Worm (Caenorhabditis elegans) whole organism, L3 larva: ENCODE results near the gene glb-28.

Experiments used
- R02D3.7 ChIP-seq: fragments of 150-350 bp; optimal IDR thresholded peaks from 2 replicates; lab custom pipeline; 2014; ENCODE audit warnings: missing biosample characterization, missing genetic modification characterization
- ZK546.5 ChIP-seq: sonication (generic microtip); optimal IDR thresholded peaks from 2 replicates; lab custom pipeline; 2017; ENCODE audit warnings: missing biosample characterization, missing genetic modification characterization
- aly-2 ChIP-seq: fragments of 150-350 bp; optimal IDR thresholded peaks from 2 replicates; lab custom pipeline; 2014; ENCODE audit warnings: missing biosample characterization, missing genetic modification characterization
- ama-1 ChIP-seq: fragments of 150-350 bp; optimal IDR thresholded peaks from 2 replicates; lab custom pipeline; 2018
- ceh-16 ChIP-seq: sonication (generic microtip); optimal IDR thresholded peaks from 2 replicates; lab custom pipeline; 2017; ENCODE audit warnings: missing biosample characterization, missing genetic modification characterization
- ceh-28 ChIP-seq: fragments of 150-350 bp; optimal IDR thresholded peaks from 2 replicates; lab custom pipeline; 2014; ENCODE audit warnings: missing biosample characterization, missing genetic modification reagents, missing genetic modification characterization
- ceh-82 ChIP-seq: fragments of 150-350 bp; optimal IDR thresholded peaks from 2 replicates; lab custom pipeline; 2014; ENCODE audit warnings: missing biosample characterization, missing genetic modification characterization
- ceh-9 ChIP-seq: sonication (generic microtip); optimal IDR thresholded peaks from 2 replicates; lab custom pipeline; 2018; ENCODE audit warnings: missing biosample characterization, missing genetic modification characterization
- daf-12 ChIP-seq: fragments of 150-350 bp; optimal IDR thresholded peaks from 2 replicates; lab custom pipeline; 2014; ENCODE audit warnings: missing biosample characterization, missing genetic modification reagents, missing genetic modification characterization
- egl-27 ChIP-seq: sonication (generic microtip); optimal IDR thresholded peaks from 4 replicates; lab custom pipeline; 2017; ENCODE audit warnings: missing biosample characterization, missing genetic modification reagents, missing genetic modification characterization
- egl-5 ChIP-seq: fragments of 150-350 bp; optimal IDR thresholded peaks from 2 replicates; lab custom pipeline; 2017; ENCODE audit warnings: missing biosample characterization, missing genetic modification reagents, missing genetic modification characterization, inconsistent platforms
- elt-1 ChIP-seq: fragments of 150-350 bp; optimal IDR thresholded peaks from 2 replicates; lab custom pipeline; 2014; ENCODE audit warnings: missing biosample characterization, missing genetic modification characterization
- elt-2 ChIP-seq: sonication (generic microtip); optimal IDR thresholded peaks from 2 replicates; lab custom pipeline; 2016; ENCODE audit warnings: missing genetic modification reagents, mild to moderate bottlenecking, missing genetic modification characterization, missing compliant biosample characterization
- elt-3 ChIP-seq, 3 experiments: fragments of 150-350 bp in 1 of 3; sonication (generic microtip) in 2 of 3; optimal IDR thresholded peaks; 2 replicates in 2 of 3; 4 replicates in 1 of 3; lab custom pipeline; 2014 to 2017; ENCODE audit warnings: missing biosample characterization in 3 of 3, missing genetic modification characterization in 3 of 3
- eor-1 ChIP-seq, 2 experiments: fragments of 150-350 bp; optimal IDR thresholded peaks; 2 replicates each; lab custom pipeline; 2014 to 2018; ENCODE audit warnings: missing biosample characterization in 2 of 2, missing genetic modification characterization in 2 of 2
- fkh-10 ChIP-seq: sonication (generic microtip); optimal IDR thresholded peaks from 2 replicates; lab custom pipeline; 2017; ENCODE audit warnings: missing biosample characterization, missing genetic modification reagents, missing genetic modification characterization
- fkh-2 ChIP-seq: fragments of 150-350 bp; optimal IDR thresholded peaks from 2 replicates; lab custom pipeline; 2014; ENCODE audit warnings: missing biosample characterization, missing genetic modification reagents, missing genetic modification characterization
- fos-1 ChIP-seq: fragments of 150-350 bp; optimal IDR thresholded peaks from 2 replicates; lab custom pipeline; 2014; ENCODE audit warnings: missing biosample characterization, missing genetic modification characterization
- hmg-11 ChIP-seq: sonication (generic microtip); optimal IDR thresholded peaks from 2 replicates; lab custom pipeline; 2016; ENCODE audit warnings: missing genetic modification characterization, missing compliant biosample characterization
- jun-1 ChIP-seq: fragments of 150-350 bp; optimal IDR thresholded peaks from 2 replicates; lab custom pipeline; 2014; ENCODE audit warnings: missing biosample characterization, missing genetic modification reagents, missing genetic modification characterization
- lin-15B ChIP-seq: fragments of 150-350 bp; optimal IDR thresholded peaks from 2 replicates; lab custom pipeline; 2014; ENCODE audit warnings: missing biosample characterization, missing genetic modification characterization
- lin-39 ChIP-seq: fragments of 150-350 bp; optimal IDR thresholded peaks from 2 replicates; lab custom pipeline; 2018; ENCODE audit warnings: missing biosample characterization, missing genetic modification reagents, missing genetic modification characterization
- lsy-12 ChIP-seq: sonication (generic microtip); optimal IDR thresholded peaks from 2 replicates; lab custom pipeline; 2016; ENCODE audit warnings: mild to moderate bottlenecking, missing genetic modification characterization, missing compliant biosample characterization
- mdl-1 ChIP-seq: fragments of 150-350 bp; optimal IDR thresholded peaks from 2 replicates; lab custom pipeline; 2014; ENCODE audit warnings: missing biosample characterization, missing genetic modification characterization
- mml-1 ChIP-seq: fragments of 150-350 bp; sonication (generic microtip); optimal IDR thresholded peaks from 3 replicates; lab custom pipeline; 2014; ENCODE audit warnings: missing biosample characterization, missing genetic modification characterization
- nfya-1 ChIP-seq: sonication (generic microtip); optimal IDR thresholded peaks from 2 replicates; lab custom pipeline; 2017; ENCODE audit warnings: missing genetic modification characterization, mild to moderate bottlenecking, missing compliant biosample characterization, antibody characterized with exemption, moderate library complexity; ENCODE audit not compliant: insufficient read depth
- nhr-11 ChIP-seq: fragments of 150-350 bp; optimal IDR thresholded peaks from 2 replicates; lab custom pipeline; 2014; ENCODE audit warnings: missing biosample characterization, missing genetic modification characterization
- nhr-12 ChIP-seq: fragments of 150-350 bp; optimal IDR thresholded peaks from 2 replicates; lab custom pipeline; 2014; ENCODE audit warnings: missing biosample characterization, missing genetic modification characterization
- nhr-23 ChIP-seq: fragments of 150-350 bp; optimal IDR thresholded peaks from 2 replicates; lab custom pipeline; 2014; ENCODE audit warnings: missing biosample characterization, missing genetic modification reagents, missing genetic modification characterization
- nhr-237 ChIP-seq: fragments of 150-350 bp; optimal IDR thresholded peaks from 2 replicates; lab custom pipeline; 2014; ENCODE audit warnings: missing biosample characterization, missing genetic modification characterization
- nhr-25 ChIP-seq: sonication (generic microtip); optimal IDR thresholded peaks from 2 replicates; lab custom pipeline; 2017; ENCODE audit warnings: missing biosample characterization, missing genetic modification characterization
- nhr-28 ChIP-seq: fragments of 150-350 bp; optimal IDR thresholded peaks from 2 replicates; lab custom pipeline; 2014; ENCODE audit warnings: missing biosample characterization, missing genetic modification characterization
- nhr-43 ChIP-seq: sonication (generic microtip); optimal IDR thresholded peaks from 2 replicates; lab custom pipeline; 2016; ENCODE audit warnings: mild to moderate bottlenecking, missing genetic modification characterization, missing compliant biosample characterization; ENCODE audit not compliant: poor library complexity, severe bottlenecking
- nhr-67 ChIP-seq: fragments of 150-350 bp; optimal IDR thresholded peaks from 2 replicates; lab custom pipeline; 2014; ENCODE audit warnings: missing biosample characterization, missing genetic modification characterization
- nhr-76 ChIP-seq: fragments of 150-350 bp; sonication (generic microtip); optimal IDR thresholded peaks from 5 replicates; lab custom pipeline; 2014; ENCODE audit warnings: missing biosample characterization, missing genetic modification characterization
- nhr-77 ChIP-seq: fragments of 150-350 bp; optimal IDR thresholded peaks from 2 replicates; lab custom pipeline; 2014; ENCODE audit warnings: missing biosample characterization, missing genetic modification characterization
- pha-4 ChIP-seq: fragments of 150-350 bp; optimal IDR thresholded peaks from 2 replicates; lab custom pipeline; 2014; ENCODE audit warnings: missing biosample characterization, missing genetic modification reagents, missing genetic modification characterization
- pqm-1 ChIP-seq: fragments of 150-350 bp; optimal IDR thresholded peaks from 2 replicates; lab custom pipeline; 2017; ENCODE audit warnings: missing biosample characterization, missing genetic modification characterization, inconsistent platforms
- sea-2 ChIP-seq: fragments of 150-350 bp; sonication (generic microtip); optimal IDR thresholded peaks from 4 replicates; lab custom pipeline; 2014; ENCODE audit warnings: missing biosample characterization, missing genetic modification reagents, missing genetic modification characterization
- skn-1 ChIP-seq: fragments of 150-350 bp; optimal IDR thresholded peaks from 2 replicates; lab custom pipeline; 2014; ENCODE audit warnings: missing biosample characterization, missing genetic modification characterization
- snpc-4 ChIP-seq: fragments of 150-350 bp; optimal IDR thresholded peaks from 2 replicates; lab custom pipeline; 2014; ENCODE audit warnings: missing biosample characterization, missing genetic modification characterization
- tbx-2 ChIP-seq: sonication (generic microtip); optimal IDR thresholded peaks from 2 replicates; lab custom pipeline; 2016; ENCODE audit warnings: mild to moderate bottlenecking, missing genetic modification characterization, missing compliant biosample characterization
- unc-39 ChIP-seq: sonication (generic microtip); optimal IDR thresholded peaks from 4 replicates; lab custom pipeline; 2017; ENCODE audit warnings: missing biosample characterization, missing genetic modification characterization
- unc-62 ChIP-seq: fragments of 150-350 bp; sonication (generic microtip); optimal IDR thresholded peaks from 4 replicates; lab custom pipeline; 2014; ENCODE audit warnings: missing biosample characterization, missing genetic modification reagents, missing genetic modification characterization
- zag-1 ChIP-seq: fragments of 150-350 bp; optimal IDR thresholded peaks from 2 replicates; lab custom pipeline; 2014; ENCODE audit warnings: missing biosample characterization, missing genetic modification characterization
- ztf-11 ChIP-seq: fragments of 150-350 bp; optimal IDR thresholded peaks from 2 replicates; lab custom pipeline; 2014; ENCODE audit warnings: missing biosample characterization, missing genetic modification characterization
- ztf-4 ChIP-seq: fragments of 150-350 bp; optimal IDR thresholded peaks from 2 replicates; lab custom pipeline; 2014; ENCODE audit warnings: missing biosample characterization, missing genetic modification characterization

glb-28 gene

DNA sequence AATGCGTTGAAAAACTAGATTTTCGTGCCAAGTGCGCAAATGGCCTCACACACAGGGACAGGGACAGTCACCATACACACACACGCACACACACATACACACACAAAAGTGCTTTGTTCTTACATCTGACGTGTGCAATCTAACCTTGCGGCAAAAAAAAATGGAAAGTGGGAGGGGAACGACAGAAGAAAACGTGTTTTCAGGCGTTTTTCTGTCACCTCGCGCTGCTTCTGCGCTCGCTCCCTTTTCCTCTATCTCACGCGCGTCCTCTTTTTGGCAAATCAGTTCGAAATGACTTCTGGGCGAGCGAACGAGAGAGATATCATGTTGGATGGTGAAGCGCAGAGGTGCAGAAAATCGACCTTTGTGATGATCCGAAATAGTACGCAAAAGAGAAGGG is 43.0 kb downstream of the glb-28 start:
- no peak for TF ChIP-seq sea-2 (GFP tag; lab: Kevin White, UChicago)
- TF ChIP-seq unc-39 (tag; lab: Kevin White, UChicago), result no peak
- no peak for TF ChIP-seq pha-4
- TF ChIP-seq zag-1 (tag; lab: Kevin White, UChicago), result no peak
- TF ChIP-seq elt-2 (tag; lab: Kevin White, UChicago), result peak; percentile 37
- TF ChIP-seq nhr-67, result no peak
- TF ChIP-seq nhr-12 (tag; lab: Kevin White, UChicago), result no peak
- TF ChIP-seq nhr-23 (tag; lab: Kevin White, UChicago), result peak; percentile 69
- TF ChIP-seq daf-12 (tag; lab: Kevin White, UChicago), result no peak
- TF ChIP-seq ztf-11 (tag; lab: Kevin White, UChicago), result no peak
- TF ChIP-seq lin-15B (tag; lab: Kevin White, UChicago), result no peak
- no peak for TF ChIP-seq ceh-28 (tag; lab: Kevin White, UChicago)
- TF ChIP-seq R02D3.7 (tag; lab: Kevin White, UChicago), result peak; percentile 12
- peak; percentile 47 for TF ChIP-seq tbx-2 (tag; lab: Kevin White, UChicago)
- TF ChIP-seq nhr-76 (tag; lab: Kevin White, UChicago), result no peak
- TF ChIP-seq fkh-2 (tag; lab: Kevin White, UChicago), result no peak
- peak; percentile 39 for TF ChIP-seq mdl-1 (tag; lab: Kevin White, UChicago)
- no peak for TF ChIP-seq ztf-4 (tag; lab: Kevin White, UChicago)
- no peak for TF ChIP-seq mml-1
- peak; percentile 87 for TF ChIP-seq nhr-43 (tag; lab: Kevin White, UChicago)
- peak; percentile 2 for TF ChIP-seq fos-1 (tag; lab: Kevin White, UChicago)
- peak; percentile 47 for TF ChIP-seq hmg-11 (tag; lab: Kevin White, UChicago)
- peak; percentile 79 for TF ChIP-seq lsy-12 (tag; lab: Kevin White, UChicago)
- no peak for TF ChIP-seq ceh-9 (tag; lab: Kevin White, UChicago)
- no peak for TF ChIP-seq eor-1 (tag; optimal IDR thresholded peaks at IDR 0.05; lab: Kevin White, UChicago)
- TF ChIP-seq egl-5, result no peak
- no peak for TF ChIP-seq fkh-10 (GFP tag; lab: Kevin White, UChicago)
- peak; percentile 51 for TF ChIP-seq unc-62 (GFP tag; lab: Kevin White, UChicago)
- no peak for TF ChIP-seq nhr-11
- TF ChIP-seq nhr-237 (tag; lab: Kevin White, UChicago), result no peak
- TF ChIP-seq elt-1 (tag; lab: Kevin White, UChicago), result peak; percentile 64
- TF ChIP-seq ama-1 (lab: Kevin White, UChicago), result no peak
- TF ChIP-seq nfya-1 (tag; lab: Kevin White, UChicago), result peak; percentile 45
- no peak for TF ChIP-seq skn-1 (tag; lab: Kevin White, UChicago)
- no peak for TF ChIP-seq aly-2 (tag; lab: Kevin White, UChicago)
- no peak for TF ChIP-seq nhr-77
- peak; percentile 10 for TF ChIP-seq pqm-1 (tag; lab: Kevin White, UChicago)
- peak; percentile 99 for TF ChIP-seq nhr-25
- TF ChIP-seq snpc-4 (tag; lab: Kevin White, UChicago), result no peak
- peak in 1 of 3 experiments; percentile 75 for TF ChIP-seq elt-3 (tag; optimal IDR thresholded peaks at IDR 0.05; lab: Kevin White, UChicago)
- no peak for TF ChIP-seq nhr-28 (tag; lab: Kevin White, UChicago)
- no peak for TF ChIP-seq ceh-82 (tag; lab: Kevin White, UChicago)
- no peak for TF ChIP-seq ceh-16 (tag; lab: Kevin White, UChicago)
- peak; percentile 81 for TF ChIP-seq egl-27
- TF ChIP-seq ZK546.5 (tag; lab: Kevin White, UChicago), result no peak
- TF ChIP-seq jun-1, result no peak
- TF ChIP-seq lin-39 (tag; lab: Kevin White, UChicago), result no peak
